Worm (Caenorhabditis elegans): ENCODE measurements around the gene C01G10.6.

ce11 chrV:15072738-15073137, 14.7 kb upstream of the C01G10.6 start:
- no peak for TF ChIP-seq him-1 (tag; optimal IDR thresholded peaks at IDR 0.05)
- TF ChIP-seq W03F9.2 (tag; optimal IDR thresholded peaks at IDR 0.05) = no peak
